Worm (Caenorhabditis elegans) whole organism, L4/young adult: ENCODE data around the gene srx-12.

ENCODE experiments used
- W03F9.2 ChIP-seq: fragments of 150-350 bp; optimal IDR thresholded peaks from 2 replicates; lab custom pipeline; 2014; ENCODE audit warnings: missing biosample characterization, missing genetic modification characterization
- dao-5 ChIP-seq: sonication (generic microtip); optimal IDR thresholded peaks from 2 replicates; lab custom pipeline; 2016; ENCODE audit warnings: missing genotype, missing genetic modification characterization, moderate library complexity, missing compliant biosample characterization
- him-1 ChIP-seq: sonication (generic microtip); optimal IDR thresholded peaks from 2 replicates; lab custom pipeline; 2016; ENCODE audit warnings: missing genotype, missing genetic modification reagents, missing genetic modification characterization, missing compliant biosample characterization

ce11 chrIV:1064289-1064848 lies 18.6 kb downstream of the srx-12 start:
- TF ChIP-seq him-1 (tag; lab: Kevin White, UChicago) (no peak), dao-5 (no peak), W03F9.2 (tag; lab: Kevin White, UChicago) (no peak)
